Fruit fly (Drosophila melanogaster): Measurements from ENCODE around the gene CG12091.

Gene CG12091

dm6 chr3L:1569162-1569965 lies 32.7 kb upstream of the CG12091 start, which contains the start of gene Tmep (continued):
- TF ChIP-seq Med (GFP tag) (peak; percentile 44), CG17385 (GFP tag; optimal IDR thresholded peaks at IDR 0.05) (peak; percentile 89), Bgb (GFP tag; IDR thresholded peaks at IDR 0.05; ENCODE audit: partially characterized antibody) (no peak; the same call in 1 of the 2 replicates), CG7271 (tag; optimal IDR thresholded peaks at IDR 0.05) (peak; percentile 45), Atf3 (GFP tag; optimal IDR thresholded peaks at IDR 0.05) (no peak), nom (GFP tag; optimal IDR thresholded peaks at IDR 0.05) (no peak), CG30020 (tag; optimal IDR thresholded peaks at IDR 0.05) (peak; percentile 67), CG14050 (GFP tag; IDR thresholded peaks at IDR 0.05) (no peak), sug (tag; optimal IDR thresholded peaks at IDR 0.05) (peak; percentile 13), YL-1 (GFP tag; optimal IDR thresholded peaks at IDR 0.05) (peak; percentile 8), Nf-YA (GFP tag; IDR thresholded peaks at IDR 0.05) (no peak), CG32532 (GFP tag; IDR thresholded peaks at IDR 0.05) (0 out of 2 replicates have a peak, but pooled peaks have one; percentile 19), CG6813 (GFP tag; optimal IDR thresholded peaks at IDR 0.05) (no peak), caup (GFP tag; optimal IDR thresholded peaks at IDR 0.05; ENCODE audit: severe bottlenecking) (no peak), zfh1 (GFP tag; IDR thresholded peaks at IDR 0.05) (no peak), CG31365 (tag; optimal IDR thresholded peaks at IDR 0.05) (no peak), bsh (GFP tag; optimal IDR thresholded peaks at IDR 0.05) (no peak), CG34422 (GFP tag; IDR thresholded peaks at IDR 0.05) (0 out of 3 replicates have a peak, but pooled peaks have one; percentile 22), Jarid2 (GFP tag; optimal IDR thresholded peaks at IDR 0.05) (peak; percentile 48), kni (GFP tag; optimal IDR thresholded peaks at IDR 0.05) (peak; percentile 42), chinmo (GFP tag; IDR thresholded peaks at IDR 0.05; ENCODE audit: partially characterized antibody) (peak; percentile 72; the same call in 2 of the 4 replicates), BtbVII (GFP tag; optimal IDR thresholded peaks at IDR 0.05) (peak; percentile 14), CG8924 (tag; optimal IDR thresholded peaks at IDR 0.05) (no peak), ewg (GFP tag; optimal IDR thresholded peaks at IDR 0.05) (no peak), gsb (GFP tag; IDR thresholded peaks at IDR 0.05) (no peak)

- TF ChIP-seq CG34376 (GFP tag; optimal IDR thresholded peaks at IDR 0.05) (peak; percentile 42), Gug (GFP tag; IDR thresholded peaks at IDR 0.05) (peak; percentile 19; the same call in 1 of the 4 replicates), pb (GFP tag; optimal IDR thresholded peaks at IDR 0.05) (no peak), CG14860 (GFP tag; IDR thresholded peaks at IDR 0.05; ENCODE audit: partially characterized antibody) (no peak), Mad (GFP tag; optimal IDR thresholded peaks at IDR 0.05) (no peak), Ssrp (tag; optimal IDR thresholded peaks at IDR 0.05) (peak; percentile 1), vnd (GFP tag; IDR thresholded peaks at IDR 0.05; ENCODE audit: partially characterized antibody) (no peak), CG7556 (GFP tag; optimal IDR thresholded peaks at IDR 0.05) (no peak), aop (GFP tag; IDR thresholded peaks at IDR 0.05) (no peak), Stat92E (GFP tag; optimal IDR thresholded peaks at IDR 0.05) (peak in 1 of 3 experiments; percentile 37), Doc2 (GFP tag; IDR thresholded peaks at IDR 0.05) (no peak), CG11085 (GFP tag; IDR thresholded peaks at IDR 0.05) (no peak), org-1 (GFP tag; optimal IDR thresholded peaks at IDR 0.05) (no peak), nom (GFP tag; optimal IDR thresholded peaks at IDR 0.05) (peak; percentile 72), CG33213 (GFP tag; optimal IDR thresholded peaks at IDR 0.05) (no peak), CG30020 (tag; optimal IDR thresholded peaks at IDR 0.05) (peak; percentile 92), CG9797 (GFP tag; optimal IDR thresholded peaks at IDR 0.05) (peak; percentile 66), repo (GFP tag; optimal IDR thresholded peaks at IDR 0.05) (no peak), en (GFP tag; optimal IDR thresholded peaks at IDR 0.05) (no peak), CG16779 (GFP tag; IDR thresholded peaks at IDR 0.05) (no peak), bab2 (GFP tag; optimal IDR thresholded peaks at IDR 0.05) (no peak), CG3407 (GFP tag; optimal IDR thresholded peaks at IDR 0.05) (no peak), CG11723 (GFP tag; optimal IDR thresholded peaks at IDR 0.05) (no peak)
Measured at dm6 chr3L:1568225-1569161, 31.9 kb upstream of the CG12091 start, which contains the start of gene CG7879. TSS of gene CG7879 (minus strand) at chr3L:1568608.
